Worm (Caenorhabditis elegans) whole organism, L4 larva: ENCODE measurements around the gene spig-1.

ENCODE experiments used
- D1046.2 ChIP-seq: fragments of 200-800 bp; sonication (Bioruptor generic); IDR thresholded peaks from 2 replicates; pipeline ENCODE4 v1.3.6; 2022; ENCODE audit warnings: missing genetic modification characterization, missing compliant biosample characterization
- F26F4.8 ChIP-seq: fragments of 200-800 bp; sonication (Bioruptor generic); conservative IDR thresholded peaks from 2 replicates; pipeline ENCODE4 v1.3.6; 2022; ENCODE audit warnings: missing genetic modification characterization, missing compliant biosample characterization
- F37D6.2 ChIP-seq: sonication (generic microtip); optimal IDR thresholded peaks from 2 replicates; lab custom pipeline; 2016; ENCODE audit warnings: mild to moderate bottlenecking, missing genetic modification characterization, missing compliant biosample characterization
- F44E2.7 ChIP-seq: fragments of 200-800 bp; sonication (Bioruptor generic); IDR thresholded peaks from 2 replicates; pipeline ENCODE4 v2.1.2; 2022; ENCODE audit warnings: missing genetic modification characterization, missing compliant biosample characterization
- F49E8.2 ChIP-seq: sonication (generic microtip); optimal IDR thresholded peaks from 2 replicates; lab custom pipeline; 2016; ENCODE audit warnings: missing compliant biosample characterization, mild to moderate bottlenecking, missing genetic modification characterization, borderline replicate concordance
- R02D3.7 ChIP-seq: fragments of 150-350 bp; sonication (generic microtip); optimal IDR thresholded peaks from 3 replicates; lab custom pipeline; 2014; ENCODE audit warnings: missing biosample characterization, missing genetic modification characterization
- T20F7.1 ChIP-seq: fragments of 200-800 bp; sonication (Bioruptor generic); optimal IDR thresholded peaks from 2 replicates; lab custom pipeline; 2018; ENCODE audit warnings: mild to moderate bottlenecking, missing genetic modification characterization, missing compliant biosample characterization
- Y48G9A.11 ChIP-seq: fragments of 200-800 bp; sonication (Bioruptor generic); IDR thresholded peaks from 2 replicates; pipeline ENCODE4 v1.3.6; 2022; ENCODE audit warnings: missing genetic modification reagents, missing genetic modification characterization, missing compliant biosample characterization
- Y5F2A.4 ChIP-seq: fragments of 200-800 bp; sonication (Bioruptor generic); optimal IDR thresholded peaks from 2 replicates; lab custom pipeline; 2018; ENCODE audit warnings: mild to moderate bottlenecking, missing genetic modification characterization, missing compliant biosample characterization
- Y75B8A.6 ChIP-seq: fragments of 200-800 bp; sonication (Bioruptor generic); IDR thresholded peaks from 2 replicates; pipeline ENCODE4 v1.3.6; 2022; ENCODE audit warnings: missing genetic modification reagents, missing genetic modification characterization, missing compliant biosample characterization
- ZK546.5 ChIP-seq, 2 experiments: sonication (generic microtip); optimal IDR thresholded peaks; 2 replicates each; lab custom pipeline; 2017; ENCODE audit warnings: missing biosample characterization in 2 of 2, missing genetic modification characterization in 2 of 2
- aha-1 ChIP-seq: fragments of 150-350 bp; peaks from one replicate; lab custom pipeline; 2014; ENCODE audit warnings: missing biosample characterization, missing genetic modification characterization
- ceh-20 ChIP-seq: fragments of 200-800 bp; sonication (Bioruptor generic); IDR thresholded peaks from 2 replicates; pipeline ENCODE4 v1.3.6; 2022; ENCODE audit warnings: missing genetic modification reagents, missing genetic modification characterization, missing compliant biosample characterization
- ceh-32 ChIP-seq: sonication (generic microtip); optimal IDR thresholded peaks from 2 replicates; lab custom pipeline; 2016; ENCODE audit warnings: mild to moderate bottlenecking, missing genetic modification characterization, missing compliant biosample characterization; ENCODE audit not compliant: poor library complexity
- ceh-44 ChIP-seq: fragments of 200-800 bp; sonication (Bioruptor generic); IDR thresholded peaks from 2 replicates; pipeline ENCODE4 v1.3.6; 2022; ENCODE audit warnings: missing genetic modification reagents, missing genetic modification characterization, missing compliant biosample characterization
- ceh-82 ChIP-seq: sonication (generic microtip); optimal IDR thresholded peaks from 2 replicates; lab custom pipeline; 2017; ENCODE audit warnings: missing biosample characterization, missing genetic modification characterization
- ces-1 ChIP-seq: fragments of 150-350 bp; sonication (generic microtip); optimal IDR thresholded peaks from 4 replicates; lab custom pipeline; 2014; ENCODE audit warnings: missing biosample characterization, missing genetic modification reagents, missing genetic modification characterization
- daf-16 ChIP-seq, 3 experiments: sonication (generic microtip); optimal IDR thresholded peaks; 2 replicates each; lab custom pipeline; 2016 to 2017; ENCODE audit warnings: missing genetic modification characterization in 3 of 3, missing genetic modification reagents in 3 of 3, mild to moderate bottlenecking in 2 of 3, missing compliant biosample characterization in 2 of 3, missing biosample characterization in 1 of 3, moderate library complexity in 1 of 3
- daf-8 ChIP-seq: fragments of 200-800 bp; sonication (Bioruptor generic); IDR thresholded peaks from 2 replicates; pipeline ENCODE4 v1.3.6; 2022; ENCODE audit warnings: missing genetic modification characterization, missing compliant biosample characterization
- dve-1 ChIP-seq: sonication (generic microtip); optimal IDR thresholded peaks from 2 replicates; lab custom pipeline; 2017; ENCODE audit warnings: antibody characterized with exemption, mild to moderate bottlenecking, missing genetic modification characterization, missing compliant biosample characterization; ENCODE audit not compliant: insufficient read depth
- egl-43 ChIP-seq: fragments of 200-800 bp; sonication (Bioruptor generic); IDR thresholded peaks from 2 replicates; pipeline ENCODE4 v1.3.6; 2022; ENCODE audit warnings: missing genetic modification reagents, missing genetic modification characterization, missing compliant biosample characterization
- gei-8 ChIP-seq: fragments of 200-800 bp; sonication (Bioruptor generic); optimal IDR thresholded peaks from 2 replicates; lab custom pipeline; 2018; ENCODE audit warnings: mild to moderate bottlenecking, missing genetic modification characterization, missing compliant biosample characterization
- hif-1 ChIP-seq, 2 experiments: sonication (generic microtip); optimal IDR thresholded peaks; 2 replicates each; lab custom pipeline; 2016 to 2017; ENCODE audit warnings: missing compliant biosample characterization in 2 of 2, missing genetic modification characterization in 2 of 2, missing genetic modification reagents in 2 of 2, missing genotype in 2 of 2, mild to moderate bottlenecking in 1 of 2
- hlh-11 ChIP-seq: fragments of 200-800 bp; sonication (Bioruptor generic); optimal IDR thresholded peaks from 2 replicates; lab custom pipeline; 2018; ENCODE audit warnings: mild to moderate bottlenecking, missing genetic modification characterization, missing compliant biosample characterization
- hlh-30 ChIP-seq: sonication (generic microtip); optimal IDR thresholded peaks from 2 replicates; lab custom pipeline; 2017; ENCODE audit warnings: antibody characterized with exemption, mild to moderate bottlenecking, missing genetic modification characterization, missing compliant biosample characterization; ENCODE audit not compliant: insufficient read depth
- lim-7 ChIP-seq: fragments of 200-800 bp; sonication (Bioruptor generic); IDR thresholded peaks from 2 replicates; pipeline ENCODE4 v1.3.6; 2022; ENCODE audit warnings: missing genetic modification characterization, missing compliant biosample characterization
- lin-13 ChIP-seq: fragments of 150-350 bp; optimal IDR thresholded peaks from 2 replicates; lab custom pipeline; 2014; ENCODE audit warnings: missing biosample characterization, missing genetic modification reagents, missing genetic modification characterization
- lin-15B ChIP-seq: fragments of 150-350 bp; sonication (generic microtip); optimal IDR thresholded peaks from 3 replicates; lab custom pipeline; 2014; ENCODE audit warnings: missing biosample characterization, missing genetic modification characterization
- lir-3 ChIP-seq: sonication (generic microtip); optimal IDR thresholded peaks from 2 replicates; lab custom pipeline; 2016; ENCODE audit warnings: mild to moderate bottlenecking, missing genetic modification characterization, missing compliant biosample characterization
- madf-5 ChIP-seq, 2 experiments: fragments of 200-800 bp; sonication (Bioruptor generic); IDR thresholded peaks; 2 replicates each; pipeline ENCODE4 v1.3.6; 2022; ENCODE audit warnings: missing compliant biosample characterization in 2 of 2, missing genetic modification characterization in 2 of 2
- madf-9 ChIP-seq: fragments of 200-800 bp; sonication (Bioruptor generic); conservative IDR thresholded peaks from 2 replicates; pipeline ENCODE4 v1.3.6; 2022; ENCODE audit warnings: missing genetic modification reagents, missing genetic modification characterization, missing compliant biosample characterization
- mdt-29 ChIP-seq: fragments of 200-800 bp; sonication (Bioruptor generic); IDR thresholded peaks from 2 replicates; pipeline ENCODE4 v1.3.6; 2022; ENCODE audit warnings: missing genetic modification reagents, missing genetic modification characterization, missing compliant biosample characterization
- nhr-102 ChIP-seq: sonication (generic microtip); optimal IDR thresholded peaks from 2 replicates; lab custom pipeline; 2016; ENCODE audit warnings: mild to moderate bottlenecking, missing genetic modification characterization, moderate library complexity, missing compliant biosample characterization
- nhr-11 ChIP-seq: fragments of 150-350 bp; optimal IDR thresholded peaks from 2 replicates; lab custom pipeline; 2014; ENCODE audit warnings: missing biosample characterization, missing genetic modification characterization
- nhr-111 ChIP-seq: fragments of 200-800 bp; sonication (Bioruptor generic); optimal IDR thresholded peaks from 2 replicates; lab custom pipeline; 2018; ENCODE audit warnings: mild to moderate bottlenecking, missing genetic modification characterization, missing compliant biosample characterization
- nhr-25 ChIP-seq: sonication (generic microtip); optimal IDR thresholded peaks from 2 replicates; lab custom pipeline; 2017; ENCODE audit warnings: missing genetic modification characterization, mild to moderate bottlenecking, missing compliant biosample characterization, antibody characterized with exemption, moderate library complexity, borderline replicate concordance; ENCODE audit not compliant: insufficient read depth
- nhr-28 ChIP-seq: fragments of 150-350 bp; optimal IDR thresholded peaks from 2 replicates; lab custom pipeline; 2014; ENCODE audit warnings: missing biosample characterization, missing genetic modification characterization
- nhr-42 ChIP-seq: fragments of 200-800 bp; sonication (Bioruptor generic); IDR thresholded peaks from 2 replicates; pipeline ENCODE4 v1.3.6; 2022; ENCODE audit warnings: missing genetic modification characterization, missing compliant biosample characterization
- nhr-48 ChIP-seq: sonication (generic microtip); optimal IDR thresholded peaks from 2 replicates; lab custom pipeline; 2016; ENCODE audit warnings: mild to moderate bottlenecking, missing genetic modification characterization, missing compliant biosample characterization
- nhr-6 ChIP-seq: fragments of 150-350 bp; optimal IDR thresholded peaks from 2 replicates; lab custom pipeline; 2014; ENCODE audit warnings: missing biosample characterization, missing genetic modification characterization
- nhr-76 ChIP-seq: fragments of 150-350 bp; optimal IDR thresholded peaks from 2 replicates; lab custom pipeline; 2014; ENCODE audit warnings: missing biosample characterization, missing genetic modification characterization
- rbr-2 ChIP-seq: sonication (generic microtip); optimal IDR thresholded peaks from 2 replicates; lab custom pipeline; 2016; ENCODE audit warnings: missing genotype, missing genetic modification characterization, missing compliant biosample characterization
- skn-1 ChIP-seq: fragments of 150-350 bp; optimal IDR thresholded peaks from 2 replicates; lab custom pipeline; 2014; ENCODE audit warnings: missing biosample characterization, missing genetic modification characterization
- snpc-4 ChIP-seq: fragments of 150-350 bp; optimal IDR thresholded peaks from 2 replicates; lab custom pipeline; 2014; ENCODE audit warnings: missing biosample characterization, missing genetic modification characterization
- spr-1 ChIP-seq: sonication (generic microtip); optimal IDR thresholded peaks from 2 replicates; lab custom pipeline; 2016; ENCODE audit warnings: mild to moderate bottlenecking, missing genetic modification characterization, missing compliant biosample characterization
- spr-3 ChIP-seq: fragments of 200-800 bp; sonication (Bioruptor generic); optimal IDR thresholded peaks from 2 replicates; lab custom pipeline; 2018; ENCODE audit warnings: mild to moderate bottlenecking, missing genetic modification characterization, missing compliant biosample characterization
- unc-39 ChIP-seq: sonication (generic microtip); optimal IDR thresholded peaks from 2 replicates; lab custom pipeline; 2017; ENCODE audit warnings: missing biosample characterization, missing genetic modification characterization
- unc-62 ChIP-seq, 3 experiments: fragments of 150-350 bp in 1 of 3; sonication (generic microtip); optimal IDR thresholded peaks in 2 of 3; peaks in 1 of 3; 1 replicate in 1 of 3; 2 replicates in 2 of 3; lab custom pipeline; 2014 to 2017; ENCODE audit warnings: missing biosample characterization in 3 of 3, missing genetic modification characterization in 3 of 3, missing genetic modification reagents in 3 of 3, missing genotype in 1 of 3
- vab-7 ChIP-seq: fragments of 200-800 bp; sonication (Bioruptor generic); IDR thresholded peaks from 2 replicates; pipeline ENCODE4 v1.3.6; 2022; ENCODE audit warnings: missing genetic modification reagents, missing genetic modification characterization, missing compliant biosample characterization
- zip-2 ChIP-seq: fragments of 150-350 bp; optimal IDR thresholded peaks from 2 replicates; lab custom pipeline; 2014; ENCODE audit warnings: missing biosample characterization, missing genetic modification characterization
- ztf-7 ChIP-seq: fragments of 150-350 bp; optimal IDR thresholded peaks from 2 replicates; lab custom pipeline; 2014; ENCODE audit warnings: missing biosample characterization, missing genetic modification characterization

Gene spig-1

ce11 chrV:7089217-7089616, 37.7 kb downstream of the spig-1 start (continued):
- TF ChIP-seq madf-9 (GFP tag; lab: Robert Waterston, UW) (no peak), dve-1 (tag; lab: Kevin White, UChicago) (peak; percentile 43), spr-3 (GFP tag; lab: Kevin White, UChicago) (no peak), ZK546.5 (tag; optimal IDR thresholded peaks at IDR 0.05; lab: Kevin White, UChicago) (no peak), nhr-102 (tag; lab: Kevin White, UChicago) (peak; percentile 58), snpc-4 (tag; lab: Kevin White, UChicago) (no peak), nhr-11 (tag; lab: Kevin White, UChicago) (no peak), T20F7.1 (no peak), nhr-76 (tag; lab: Kevin White, UChicago) (no peak), hlh-11 (tag; lab: Kevin White, UChicago) (peak; percentile 18), Y75B8A.6 (GFP tag; lab: Robert Waterston, UW) (no peak), daf-16 (GFP tag; optimal IDR thresholded peaks at IDR 0.05; lab: Kevin White, UChicago) (no peak), daf-16 (tag; optimal IDR thresholded peaks at IDR 0.05; lab: Kevin White, UChicago) (peak; percentile 24), nhr-28 (tag; lab: Kevin White, UChicago) (peak; percentile 95), lim-7 (no peak), unc-62 (GFP tag; optimal IDR thresholded peaks at IDR 0.05 in 1 of 2; lab: Kevin White, UChicago) (peak in 1 of 2 experiments; percentile 84), unc-62 (tag; optimal IDR thresholded peaks at IDR 0.05; lab: Kevin White, UChicago) (no peak), ceh-20 (GFP tag; lab: Robert Waterston, UW) (no peak), ces-1 (GFP tag; lab: Kevin White, UChicago) (no peak), hlh-30 (tag; lab: Kevin White, UChicago) (peak; percentile 80), gei-8 (GFP tag; lab: Kevin White, UChicago) (no peak), D1046.2 (GFP tag; lab: Robert Waterston, UW) (no peak), lin-15B (tag; lab: Kevin White, UChicago) (no peak), hif-1 (tag; optimal IDR thresholded peaks at IDR 0.05; lab: Kevin White, UChicago) (no peak), unc-39 (no peak), lin-13 (GFP tag; lab: Kevin White, UChicago) (no peak), nhr-111 (no peak), spr-1 (tag; lab: Kevin White, UChicago) (no peak), Y5F2A.4 (GFP tag; lab: Kevin White, UChicago) (no peak), ceh-82 (tag; lab: Kevin White, UChicago) (no peak), daf-8 (GFP tag; lab: Robert Waterston, UW) (no peak), R02D3.7 (tag; lab: Kevin White, UChicago) (no peak), egl-43 (GFP tag; lab: Robert Waterston, UW) (no peak), ceh-32 (tag; lab: Kevin White, UChicago) (no peak), Y48G9A.11 (GFP tag; lab: Robert Waterston, UW) (no peak), nhr-48 (peak; percentile 40), madf-5 (GFP tag; IDR thresholded peaks at IDR 0.05; lab: Robert Waterston, UW) (no peak), aha-1 (tag; lab: Kevin White, UChicago) (peak; percentile 87), lir-3 (tag; lab: Kevin White, UChicago) (no peak), ceh-44 (no peak), nhr-25 (tag; lab: Kevin White, UChicago) (peak; percentile 50), mdt-29 (GFP tag; lab: Robert Waterston, UW) (no peak), nhr-6 (tag; lab: Kevin White, UChicago) (no peak), ztf-7 (tag; lab: Kevin White, UChicago) (no peak), zip-2 (tag; lab: Kevin White, UChicago) (no peak), skn-1 (tag; lab: Kevin White, UChicago) (no peak), F26F4.8 (no peak), F37D6.2 (tag; lab: Kevin White, UChicago) (no peak), F49E8.2 (tag; lab: Kevin White, UChicago) (no peak), rbr-2 (tag; lab: Kevin White, UChicago) (no peak), nhr-42 (GFP tag; lab: Robert Waterston, UW) (no peak), vab-7 (GFP tag; lab: Robert Waterston, UW) (no peak), F44E2.7 (GFP tag; lab: Robert Waterston, UW) (no peak)
